Worm (Caenorhabditis elegans) whole organism, L2 larva: ENCODE measurements around the gene nekl-4.

Experiments used
- C34F6.9 ChIP-seq: fragments of 150-350 bp; optimal IDR thresholded peaks from 2 replicates; lab custom pipeline; 2014; ENCODE audit warnings: missing biosample characterization, missing genetic modification characterization
- F13H6.1 ChIP-seq: sonication (generic microtip); optimal IDR thresholded peaks from 2 replicates; lab custom pipeline; 2016; ENCODE audit warnings: missing genetic modification characterization, missing compliant biosample characterization
- R02D3.7 ChIP-seq: fragments of 150-350 bp; optimal IDR thresholded peaks from 2 replicates; lab custom pipeline; 2014; ENCODE audit warnings: missing biosample characterization, missing genetic modification characterization
- ZK546.5 ChIP-seq: sonication (generic microtip); optimal IDR thresholded peaks from 2 replicates; lab custom pipeline; 2017; ENCODE audit warnings: missing biosample characterization, missing genetic modification characterization
- aly-2 ChIP-seq: fragments of 150-350 bp; optimal IDR thresholded peaks from 2 replicates; lab custom pipeline; 2014; ENCODE audit warnings: missing biosample characterization, missing genetic modification characterization
- ama-1 ChIP-seq: fragments of 150-350 bp; optimal IDR thresholded peaks from 2 replicates; lab custom pipeline; 2018; ENCODE audit warnings: inconsistent platforms
- ceh-16 ChIP-seq: fragments of 150-350 bp; optimal IDR thresholded peaks from 2 replicates; lab custom pipeline; 2014; ENCODE audit warnings: missing biosample characterization, missing genetic modification characterization
- ceh-82 ChIP-seq: fragments of 150-350 bp; optimal IDR thresholded peaks from 2 replicates; lab custom pipeline; 2014; ENCODE audit warnings: missing biosample characterization, missing genetic modification characterization
- crh-2 ChIP-seq: sonication (generic microtip); optimal IDR thresholded peaks from 2 replicates; lab custom pipeline; 2017; ENCODE audit warnings: missing biosample characterization, missing genetic modification characterization
- dmd-4 ChIP-seq: sonication (generic microtip); optimal IDR thresholded peaks from 2 replicates; lab custom pipeline; 2017; ENCODE audit warnings: missing biosample characterization, missing genetic modification characterization
- egl-27 ChIP-seq: sonication (generic microtip); optimal IDR thresholded peaks from 3 replicates; lab custom pipeline; 2017; ENCODE audit warnings: missing biosample characterization, missing genetic modification reagents, missing genetic modification characterization
- elt-1 ChIP-seq: fragments of 150-350 bp; optimal IDR thresholded peaks from 2 replicates; lab custom pipeline; 2014; ENCODE audit warnings: missing biosample characterization, missing genetic modification characterization
- elt-3 ChIP-seq: sonication (generic microtip); optimal IDR thresholded peaks from 2 replicates; lab custom pipeline; 2017; ENCODE audit warnings: missing biosample characterization, missing genetic modification characterization
- fos-1 ChIP-seq: fragments of 150-350 bp; optimal IDR thresholded peaks from 2 replicates; lab custom pipeline; 2014; ENCODE audit warnings: missing biosample characterization, missing genetic modification characterization
- gmeb-1 ChIP-seq: fragments of 150-350 bp; optimal IDR thresholded peaks from 2 replicates; lab custom pipeline; 2014; ENCODE audit warnings: missing biosample characterization, missing genetic modification characterization
- lin-11 ChIP-seq: fragments of 150-350 bp; sonication (generic microtip); optimal IDR thresholded peaks from 2 replicates; lab custom pipeline; 2014; ENCODE audit warnings: missing biosample characterization, missing genetic modification characterization, inconsistent platforms, mixed read lengths
- lin-39 ChIP-seq: fragments of 150-350 bp; optimal IDR thresholded peaks from 2 replicates; lab custom pipeline; 2014; ENCODE audit warnings: missing biosample characterization, missing genetic modification reagents, missing genetic modification characterization
- lsy-2 ChIP-seq, 2 experiments: fragments of 150-350 bp in 1 of 2; sonication (generic microtip) in 1 of 2; optimal IDR thresholded peaks; 2 replicates each; lab custom pipeline; 2014 to 2017; ENCODE audit warnings: missing biosample characterization in 2 of 2, missing genetic modification characterization in 2 of 2
- mbf-1 ChIP-seq: sonication (generic microtip); optimal IDR thresholded peaks from 2 replicates; lab custom pipeline; 2017; ENCODE audit warnings: missing biosample characterization, missing genetic modification characterization
- nhr-10 ChIP-seq: sonication (generic microtip); optimal IDR thresholded peaks from 2 replicates; lab custom pipeline; 2017; ENCODE audit warnings: missing biosample characterization, missing genetic modification characterization
- nhr-11 ChIP-seq: fragments of 150-350 bp; optimal IDR thresholded peaks from 2 replicates; lab custom pipeline; 2014; ENCODE audit warnings: missing biosample characterization, missing genetic modification characterization
- nhr-129 ChIP-seq: fragments of 150-350 bp; optimal IDR thresholded peaks from 2 replicates; lab custom pipeline; 2014; ENCODE audit warnings: missing biosample characterization, missing genetic modification characterization
- nhr-21 ChIP-seq: fragments of 150-350 bp; optimal IDR thresholded peaks from 2 replicates; lab custom pipeline; 2014; ENCODE audit warnings: missing biosample characterization, missing genetic modification characterization
- nhr-23 ChIP-seq: fragments of 150-350 bp; optimal IDR thresholded peaks from 2 replicates; lab custom pipeline; 2014; ENCODE audit warnings: missing biosample characterization, missing genetic modification reagents, missing genetic modification characterization
- nhr-237 ChIP-seq: fragments of 150-350 bp; optimal IDR thresholded peaks from 2 replicates; lab custom pipeline; 2014; ENCODE audit warnings: missing biosample characterization, missing genetic modification characterization
- nhr-25 ChIP-seq: fragments of 150-350 bp; sonication (generic microtip); optimal IDR thresholded peaks from 3 replicates; lab custom pipeline; 2014; ENCODE audit warnings: missing biosample characterization, missing genetic modification characterization
- nhr-6 ChIP-seq: fragments of 150-350 bp; optimal IDR thresholded peaks from 2 replicates; lab custom pipeline; 2014; ENCODE audit warnings: missing biosample characterization, missing genetic modification characterization
- nhr-77 ChIP-seq: fragments of 150-350 bp; optimal IDR thresholded peaks from 2 replicates; lab custom pipeline; 2014; ENCODE audit warnings: missing biosample characterization, missing genetic modification characterization
- skn-1 ChIP-seq: sonication (generic microtip); optimal IDR thresholded peaks from 2 replicates; lab custom pipeline; 2017; ENCODE audit warnings: missing biosample characterization, missing genetic modification characterization
- sma-9 ChIP-seq, 2 experiments: fragments of 150-350 bp in 1 of 2; sonication (generic microtip) in 1 of 2; optimal IDR thresholded peaks; 2 replicates each; lab custom pipeline; 2014 to 2016; ENCODE audit warnings: missing genetic modification characterization in 2 of 2, mild to moderate bottlenecking in 1 of 2, missing biosample characterization in 1 of 2, missing compliant biosample characterization in 1 of 2, missing genetic modification reagents in 1 of 2, moderate library complexity in 1 of 2
- snpc-4 ChIP-seq: fragments of 150-350 bp; optimal IDR thresholded peaks from 2 replicates; lab custom pipeline; 2014; ENCODE audit warnings: missing biosample characterization, missing genetic modification characterization
- unc-55 ChIP-seq: fragments of 150-350 bp; sonication (generic microtip); optimal IDR thresholded peaks from 3 replicates; lab custom pipeline; 2014; ENCODE audit warnings: missing biosample characterization, missing genetic modification reagents, missing genetic modification characterization
- unc-62 ChIP-seq: fragments of 150-350 bp; optimal IDR thresholded peaks from 2 replicates; lab custom pipeline; 2014; ENCODE audit warnings: missing biosample characterization, missing genetic modification reagents, missing genetic modification characterization
- zag-1 ChIP-seq: fragments of 150-350 bp; optimal IDR thresholded peaks from 2 replicates; lab custom pipeline; 2014; ENCODE audit warnings: missing biosample characterization, missing genetic modification characterization
- ztf-1 ChIP-seq: fragments of 200-800 bp; sonication (Bioruptor generic); conservative IDR thresholded peaks from 2 replicates; pipeline ENCODE4 v1.3.6; 2022; ENCODE audit warnings: missing genetic modification characterization, missing compliant biosample characterization
- ztf-4 ChIP-seq: fragments of 150-350 bp; optimal IDR thresholded peaks from 2 replicates; lab custom pipeline; 2014; ENCODE audit warnings: missing biosample characterization, missing genetic modification characterization

Gene nekl-4

ce11 chrIII:5546730-5547129, 29.4 kb upstream of the nekl-4 start, which contains the start of gene F09F7.5:
TSS of gene F09F7.5 (plus strand) at chrIII:5546987.
- TF ChIP-seq nhr-21 (tag; lab: Kevin White, UChicago) (no peak), unc-62 (GFP tag; lab: Kevin White, UChicago) (no peak), zag-1 (no peak), aly-2 (tag; lab: Kevin White, UChicago) (no peak), R02D3.7 (tag; lab: Kevin White, UChicago) (no peak), fos-1 (tag; lab: Kevin White, UChicago) (peak; percentile 87), crh-2 (tag; lab: Kevin White, UChicago) (peak; percentile 27), lin-11 (tag; lab: Kevin White, UChicago) (no peak), nhr-77 (tag; lab: Kevin White, UChicago) (no peak), lin-39 (no peak), gmeb-1 (tag; lab: Kevin White, UChicago) (no peak), elt-3 (tag; lab: Kevin White, UChicago) (no peak), ceh-82 (tag; lab: Kevin White, UChicago) (no peak)
- TF ChIP-seq, all 48 proteins: peak for 2

DNA sequence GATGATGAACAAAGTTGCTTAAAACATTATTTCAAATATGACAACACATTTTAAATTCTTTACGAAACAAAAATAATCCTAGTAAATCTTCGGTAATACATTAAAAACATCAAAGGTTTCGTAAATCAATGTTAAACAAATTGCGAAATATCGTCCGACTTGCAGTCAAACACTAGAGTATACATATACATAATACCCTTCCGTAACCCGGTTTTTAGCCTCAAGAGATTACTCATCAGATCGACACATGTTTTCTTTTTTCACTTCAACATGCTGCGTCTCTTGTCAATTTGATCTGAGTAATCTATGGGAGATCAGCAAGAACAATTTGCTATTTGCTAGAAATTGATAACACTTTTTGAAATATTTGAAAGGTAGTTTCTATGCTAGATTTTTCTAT, 29.0 kb upstream of the nekl-4 start:
- TF ChIP-seq nhr-6 (tag; lab: Kevin White, UChicago), result no peak
- TF ChIP-seq snpc-4 (tag; lab: Kevin White, UChicago), result no peak
- no peak for TF ChIP-seq skn-1 (tag; lab: Kevin White, UChicago)
- TF ChIP-seq nhr-237 (tag; lab: Kevin White, UChicago), result no peak
- TF ChIP-seq C34F6.9 (tag; lab: Kevin White, UChicago), result peak; percentile 21
- TF ChIP-seq dmd-4 (tag; lab: Kevin White, UChicago), result no peak
- TF ChIP-seq lsy-2 (tag; optimal IDR thresholded peaks at IDR 0.05; lab: Kevin White, UChicago), result no peak
- no peak for TF ChIP-seq ztf-4 (tag; lab: Kevin White, UChicago)
- TF ChIP-seq zag-1, result no peak
- no peak for TF ChIP-seq unc-62 (GFP tag; lab: Kevin White, UChicago)
- peak; percentile 12 for TF ChIP-seq nhr-25 (tag; lab: Kevin White, UChicago)
- peak; percentile 30 for TF ChIP-seq nhr-21 (tag; lab: Kevin White, UChicago)
- TF ChIP-seq F13H6.1 (tag; lab: Kevin White, UChicago), result no peak

- TF ChIP-seq snpc-4 (tag; lab: Kevin White, UChicago) (no peak), crh-2 (tag; lab: Kevin White, UChicago) (no peak), nhr-10 (tag; lab: Kevin White, UChicago) (no peak), ama-1 (lab: Kevin White, UChicago) (no peak), lin-11 (tag; lab: Kevin White, UChicago) (no peak), nhr-21 (tag; lab: Kevin White, UChicago) (no peak), lin-39 (no peak)
- TF ChIP-seq, all 48 proteins: peak for 0
These were observed 26.5 kb upstream of the nekl-4 start, which contains the start of gene D1044.1 for ce11 chrIII:5543727-5544345. TSS of gene D1044.1 (plus strand) at chrIII:5544295.

ce11 chrIII:5543050-5543449, 25.7 kb upstream of the nekl-4 start, which contains the start of gene D1044.6:
TSS of gene D1044.6 (minus strand) at chrIII:5543177.
- TF ChIP-seq C34F6.9 (tag; lab: Kevin White, UChicago) (no peak), aly-2 (tag; lab: Kevin White, UChicago) (no peak), R02D3.7 (tag; lab: Kevin White, UChicago) (no peak), unc-55 (GFP tag; lab: Kevin White, UChicago) (no peak), ceh-16 (tag; lab: Kevin White, UChicago) (no peak), nhr-129 (tag; lab: Kevin White, UChicago) (no peak), ztf-1 (GFP tag; lab: Robert Waterston, UW) (no peak), egl-27 (tag; lab: Kevin White, UChicago) (no peak)

DNA sequence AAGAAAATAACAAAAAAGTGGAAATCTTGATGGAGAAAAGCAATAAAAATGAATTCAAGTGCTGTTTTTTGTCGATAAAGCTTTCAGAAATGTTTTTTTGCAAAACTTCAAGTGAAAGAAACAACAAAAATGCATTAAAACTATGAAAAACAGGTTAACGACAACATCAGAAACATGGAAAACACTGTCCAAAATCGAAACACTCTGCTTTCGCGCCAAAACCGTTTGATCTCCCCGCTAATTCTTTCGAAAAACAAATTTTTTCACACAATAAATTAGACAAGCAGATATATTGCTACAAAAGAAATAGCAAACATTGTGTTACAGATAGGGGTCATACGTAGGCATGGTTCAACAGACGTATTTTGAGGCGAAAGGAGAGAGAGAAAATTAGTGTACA, 24.5 kb upstream of the nekl-4 start:
- no peak for TF ChIP-seq R02D3.7 (tag; lab: Kevin White, UChicago)
- TF ChIP-seq nhr-237 (tag; lab: Kevin White, UChicago), result no peak
- no peak for TF ChIP-seq dmd-4 (tag; lab: Kevin White, UChicago)
- TF ChIP-seq skn-1 (tag; lab: Kevin White, UChicago), result no peak
- TF ChIP-seq mbf-1, result no peak
- TF ChIP-seq ama-1 (lab: Kevin White, UChicago), result no peak
- no peak for TF ChIP-seq ZK546.5 (tag; lab: Kevin White, UChicago)
- TF ChIP-seq elt-1, result no peak
- no peak for TF ChIP-seq ztf-4 (tag; lab: Kevin White, UChicago)
- no peak for TF ChIP-seq gmeb-1 (tag; lab: Kevin White, UChicago)
- TF ChIP-seq nhr-6 (tag; lab: Kevin White, UChicago), result no peak
- no peak for TF ChIP-seq lin-39
- no peak for TF ChIP-seq lsy-2 (tag; optimal IDR thresholded peaks at IDR 0.05; lab: Kevin White, UChicago)
- no peak for TF ChIP-seq nhr-23 (tag; lab: Kevin White, UChicago)
- TF ChIP-seq sma-9 (GFP tag; optimal IDR thresholded peaks at IDR 0.05; lab: Kevin White, UChicago), result no peak
- no peak for TF ChIP-seq sma-9 (tag; optimal IDR thresholded peaks at IDR 0.05; lab: Kevin White, UChicago)
- no peak for TF ChIP-seq nhr-11 (tag; lab: Kevin White, UChicago)
